Fruit fly (Drosophila melanogaster) whole organism, embryonic: ENCODE results near the gene Unc-115a.
A peak's percentile ranks its signal among the peaks of the same experiment; 100 is the strongest.

ENCODE experiments used
- Atf6 ChIP-seq: fragments of 200-800 bp; sonication (Bioruptor generic); IDR thresholded peaks from 2 replicates; pipeline ENCODE4 v1.3.6; 2022; ENCODE audit warnings: missing biosample characterization, missing genetic modification characterization
- BEAF-32 ChIP-seq: fragments of 200-800 bp; sonication (Bioruptor generic); optimal IDR thresholded peaks from 3 replicates; lab custom pipeline; 2017; ENCODE audit warnings: missing biosample characterization, missing genetic modification characterization, mild to moderate bottlenecking, moderate library complexity, missing genetic modification reagents
- Bteb2 ChIP-seq: fragments of 200-800 bp; sonication (Bioruptor generic); optimal IDR thresholded peaks from 2 replicates; lab custom pipeline; 2016; ENCODE audit warnings: missing biosample characterization, missing genetic modification characterization
- CG10462 ChIP-seq: fragments of 200-800 bp; sonication (Bioruptor generic); optimal IDR thresholded peaks from 2 replicates; lab custom pipeline; 2016; ENCODE audit warnings: missing biosample characterization, missing genetic modification characterization
- CG10565 ChIP-seq: fragments of 200-800 bp; sonication (Bioruptor generic); optimal IDR thresholded peaks from 3 replicates; lab custom pipeline; 2016; ENCODE audit warnings: missing biosample characterization, mild to moderate bottlenecking, missing genetic modification characterization
- CG10654 ChIP-seq: fragments of 200-800 bp; sonication (Bioruptor generic); optimal IDR thresholded peaks from 2 replicates; lab custom pipeline; 2016; ENCODE audit warnings: missing biosample characterization, missing genetic modification characterization
- CG11560 ChIP-seq: fragments of 200-800 bp; sonication (Bioruptor generic); IDR thresholded peaks from 3 replicates; pipeline ENCODE4 v1.3.6; 2022; ENCODE audit warnings: missing biosample characterization, missing genetic modification characterization
- CG12071 ChIP-seq: fragments of 200-800 bp; sonication (Bioruptor generic); optimal IDR thresholded peaks from 3 replicates; lab custom pipeline; 2018; ENCODE audit warnings: missing biosample characterization, mild to moderate bottlenecking, missing genetic modification characterization
- CG12155 ChIP-seq: fragments of 200-800 bp; sonication (Bioruptor generic); optimal IDR thresholded peaks from 3 replicates; lab custom pipeline; 2016; ENCODE audit warnings: missing biosample characterization, missing genetic modification characterization
- CG12391 ChIP-seq: fragments of 200-800 bp; sonication (Bioruptor generic); optimal IDR thresholded peaks from 3 replicates; lab custom pipeline; 2018; ENCODE audit warnings: missing biosample characterization, mild to moderate bottlenecking, missing genetic modification characterization, moderate library complexity
- CG1792 ChIP-seq: fragments of 200-800 bp; sonication (Bioruptor generic); optimal IDR thresholded peaks from 2 replicates; lab custom pipeline; 2016; ENCODE audit warnings: missing biosample characterization, missing genetic modification characterization
- CG2116 ChIP-seq: fragments of 200-800 bp; sonication (Bioruptor generic); optimal IDR thresholded peaks from 3 replicates; lab custom pipeline; 2018; ENCODE audit warnings: missing biosample characterization, mild to moderate bottlenecking, missing genetic modification characterization
- CG2129 ChIP-seq: fragments of 200-800 bp; sonication (Bioruptor generic); IDR thresholded peaks from 2 replicates; pipeline ENCODE4 v1.3.6; 2022; ENCODE audit warnings: missing biosample characterization, missing genetic modification characterization; ENCODE audit not compliant: partially characterized antibody
- CG30020 ChIP-seq: fragments of 200-800 bp; optimal IDR thresholded peaks from 2 replicates; lab custom pipeline; 2019; ENCODE audit warnings: missing biosample characterization, mild to moderate bottlenecking, missing genetic modification characterization, moderate library complexity
- CG34376 ChIP-seq: fragments of 200-800 bp; sonication (Bioruptor generic); optimal IDR thresholded peaks from 2 replicates; lab custom pipeline; 2018; ENCODE audit warnings: missing biosample characterization, mild to moderate bottlenecking, missing genetic modification characterization
- CG3847 ChIP-seq: fragments of 200-800 bp; sonication (Bioruptor generic); IDR thresholded peaks from 2 replicates; pipeline ENCODE4 v1.3.6; 2022; ENCODE audit warnings: missing biosample characterization, missing genetic modification characterization
- CG4707 ChIP-seq: fragments of 200-800 bp; sonication (Bioruptor generic); optimal IDR thresholded peaks from 2 replicates; lab custom pipeline; 2018; ENCODE audit warnings: missing biosample characterization, mild to moderate bottlenecking, missing genetic modification characterization, moderate library complexity
- CG4820 ChIP-seq: fragments of 200-800 bp; sonication (Bioruptor generic); optimal IDR thresholded peaks from 3 replicates; lab custom pipeline; 2016; ENCODE audit warnings: missing biosample characterization, missing genetic modification characterization
- CG5953 ChIP-seq: fragments of 200-800 bp; sonication (Bioruptor generic); IDR thresholded peaks from 2 replicates; pipeline ENCODE4 v1.3.6; 2022; ENCODE audit warnings: missing biosample characterization, missing genetic modification characterization
- CG6683 ChIP-seq: fragments of 200-800 bp; sonication (Bioruptor generic); optimal IDR thresholded peaks from 2 replicates; lab custom pipeline; 2017; ENCODE audit warnings: missing biosample characterization, mild to moderate bottlenecking, missing genetic modification characterization, missing genetic modification reagents
- CG7987 ChIP-seq: fragments of 200-800 bp; sonication (Bioruptor generic); optimal IDR thresholded peaks from 2 replicates; lab custom pipeline; 2018; ENCODE audit warnings: missing biosample characterization, mild to moderate bottlenecking, missing genetic modification characterization, moderate library complexity
- CG9609 ChIP-seq: fragments of 200-800 bp; sonication (Bioruptor generic); optimal IDR thresholded peaks from 3 replicates; lab custom pipeline; 2016; ENCODE audit warnings: missing biosample characterization, missing genetic modification characterization
- Dp ChIP-seq: fragments of 200-800 bp; sonication (Bioruptor generic); optimal IDR thresholded peaks from 2 replicates; lab custom pipeline; 2018; ENCODE audit warnings: missing biosample characterization, mild to moderate bottlenecking, missing genetic modification characterization, moderate library complexity
- Dref ChIP-seq: fragments of 200-800 bp; sonication (Bioruptor generic); IDR thresholded peaks from 2 replicates; pipeline ENCODE4 v1.3.6; 2022; ENCODE audit warnings: missing biosample characterization, missing genetic modification characterization
- Hmr ChIP-seq: fragments of 200-800 bp; sonication (Bioruptor generic); optimal IDR thresholded peaks from 3 replicates; lab custom pipeline; 2017; ENCODE audit warnings: mild to moderate bottlenecking, missing biosample characterization, missing genetic modification reagents, missing genetic modification characterization
- Hsf ChIP-seq: fragments of 200-800 bp; sonication (Bioruptor generic); optimal IDR thresholded peaks from 3 replicates; lab custom pipeline; 2016; ENCODE audit warnings: missing biosample characterization, missing genetic modification characterization
- Lhr ChIP-seq: fragments of 200-800 bp; sonication (Bioruptor generic); optimal IDR thresholded peaks from 3 replicates; lab custom pipeline; 2017; ENCODE audit warnings: mild to moderate bottlenecking, missing biosample characterization, missing genetic modification reagents, missing genetic modification characterization
- NC2β ChIP-seq: fragments of 200-800 bp; sonication (Bioruptor generic); optimal IDR thresholded peaks from 2 replicates; lab custom pipeline; 2016; ENCODE audit warnings: missing biosample characterization, missing genetic modification characterization
- Nf-YB ChIP-seq: fragments of 200-800 bp; sonication (Bioruptor generic); optimal IDR thresholded peaks from 3 replicates; lab custom pipeline; 2019; ENCODE audit warnings: missing biosample characterization, mild to moderate bottlenecking, missing genetic modification characterization, moderate library complexity
- Sin3A ChIP-seq: fragments of >200 bp; optimal IDR thresholded peaks from 2 replicates; lab custom pipeline; 2018
- Six4 ChIP-seq: fragments of 200-800 bp; sonication (Bioruptor generic); optimal IDR thresholded peaks from 2 replicates; lab custom pipeline; 2016; ENCODE audit warnings: missing biosample characterization, missing genetic modification characterization
- ac ChIP-seq: fragments of 200-800 bp; sonication (Bioruptor generic); optimal IDR thresholded peaks from 3 replicates; lab custom pipeline; 2017; ENCODE audit warnings: missing biosample characterization, mild to moderate bottlenecking, missing genetic modification characterization
- ap ChIP-seq: fragments of 200-800 bp; sonication (Bioruptor generic); IDR thresholded peaks from 2 replicates; pipeline ENCODE4 v1.3.6; 2022; ENCODE audit warnings: missing biosample characterization, missing genetic modification characterization
- bigmax ChIP-seq: fragments of 200-800 bp; sonication (Bioruptor generic); optimal IDR thresholded peaks from 2 replicates; lab custom pipeline; 2018; ENCODE audit warnings: missing biosample characterization, mild to moderate bottlenecking, missing genetic modification characterization
- cato ChIP-seq: fragments of 200-800 bp; sonication (Bioruptor generic); optimal IDR thresholded peaks from 2 replicates; lab custom pipeline; 2016; ENCODE audit warnings: missing biosample characterization, missing genetic modification characterization, borderline replicate concordance
- dan ChIP-seq: fragments of 200-800 bp; sonication (Bioruptor generic); IDR thresholded peaks from 2 replicates; pipeline ENCODE4 v1.3.6; 2022; ENCODE audit warnings: missing biosample characterization, missing genetic modification characterization
- disco-r ChIP-seq: fragments of 200-800 bp; sonication (Bioruptor generic); optimal IDR thresholded peaks from 2 replicates; lab custom pipeline; 2016; ENCODE audit warnings: missing biosample characterization, missing genetic modification characterization
- ems ChIP-seq: fragments of 200-800 bp; sonication (Bioruptor generic); optimal IDR thresholded peaks from 3 replicates; lab custom pipeline; 2016; ENCODE audit warnings: missing biosample characterization, missing genetic modification characterization
- fd96Cb ChIP-seq: fragments of 200-800 bp; sonication (Bioruptor generic); optimal IDR thresholded peaks from 2 replicates; lab custom pipeline; 2018; ENCODE audit warnings: missing biosample characterization, mild to moderate bottlenecking, missing genetic modification characterization, moderate library complexity
- gfzf ChIP-seq: fragments of 200-800 bp; sonication (Bioruptor generic); optimal IDR thresholded peaks from 2 replicates; lab custom pipeline; 2016; ENCODE audit warnings: missing biosample characterization, mild to moderate bottlenecking, missing genetic modification characterization, moderate library complexity
- luna ChIP-seq: fragments of 200-800 bp; sonication (Bioruptor generic); optimal IDR thresholded peaks from 2 replicates; lab custom pipeline; 2016; ENCODE audit warnings: missing biosample characterization, missing genetic modification characterization
- mam ChIP-seq: fragments of 200-800 bp; sonication (Bioruptor generic); optimal IDR thresholded peaks from 3 replicates; lab custom pipeline; 2016; ENCODE audit warnings: missing biosample characterization, missing genetic modification characterization
- odd ChIP-seq: fragments of 200-800 bp; sonication (Bioruptor generic); optimal IDR thresholded peaks from 2 replicates; lab custom pipeline; 2017; ENCODE audit warnings: missing biosample characterization, mild to moderate bottlenecking, missing genetic modification characterization
- p53 ChIP-seq: fragments of 200-800 bp; sonication (Bioruptor generic); optimal IDR thresholded peaks from 2 replicates; lab custom pipeline; 2016; ENCODE audit warnings: missing biosample characterization, missing genetic modification characterization
- prd ChIP-seq, 3 experiments: fragments of >200 bp in 2 of 3; fragments of 200-800 bp in 1 of 3; sonication (Bioruptor generic) in 1 of 3; optimal IDR thresholded peaks in 2 of 3; IDR thresholded peaks in 1 of 3; 2 replicates in 2 of 3; 3 replicates in 1 of 3; pipeline versions ENCODE4 v1.3.6 to Lab custom; 2017 to 2022; ENCODE audit warnings: missing biosample characterization in 1 of 3, missing genetic modification characterization in 1 of 3
- pum ChIP-seq: fragments of 200-800 bp; sonication (Bioruptor generic); optimal IDR thresholded peaks from 2 replicates; lab custom pipeline; 2016; ENCODE audit warnings: missing biosample characterization, missing genetic modification characterization
- repo ChIP-seq: fragments of 200-800 bp; sonication (Bioruptor generic); optimal IDR thresholded peaks from 2 replicates; lab custom pipeline; 2016; ENCODE audit warnings: missing biosample characterization, missing genetic modification characterization
- scrt ChIP-seq: fragments of 200-800 bp; sonication (Bioruptor generic); optimal IDR thresholded peaks from 2 replicates; lab custom pipeline; 2018; ENCODE audit warnings: missing biosample characterization, mild to moderate bottlenecking, missing genetic modification characterization, moderate library complexity
- sima ChIP-seq: fragments of 200-800 bp; sonication (Bioruptor generic); optimal IDR thresholded peaks from 2 replicates; lab custom pipeline; 2016; ENCODE audit warnings: missing biosample characterization, missing genetic modification characterization
- tgo ChIP-seq: fragments of 200-800 bp; sonication (Bioruptor generic); IDR thresholded peaks from 3 replicates; pipeline ENCODE4 v1.3.6; 2022; ENCODE audit warnings: missing biosample characterization, missing genetic modification characterization
- tin ChIP-seq: fragments of 200-800 bp; sonication (Bioruptor generic); optimal IDR thresholded peaks from 3 replicates; lab custom pipeline; 2016; ENCODE audit warnings: missing biosample characterization, missing genetic modification characterization
- vfl ChIP-seq: fragments of 200-800 bp; sonication (Bioruptor generic); optimal IDR thresholded peaks from 2 replicates; lab custom pipeline; 2016; ENCODE audit warnings: missing biosample characterization, missing genetic modification characterization

Unc-115a gene

DNA sequence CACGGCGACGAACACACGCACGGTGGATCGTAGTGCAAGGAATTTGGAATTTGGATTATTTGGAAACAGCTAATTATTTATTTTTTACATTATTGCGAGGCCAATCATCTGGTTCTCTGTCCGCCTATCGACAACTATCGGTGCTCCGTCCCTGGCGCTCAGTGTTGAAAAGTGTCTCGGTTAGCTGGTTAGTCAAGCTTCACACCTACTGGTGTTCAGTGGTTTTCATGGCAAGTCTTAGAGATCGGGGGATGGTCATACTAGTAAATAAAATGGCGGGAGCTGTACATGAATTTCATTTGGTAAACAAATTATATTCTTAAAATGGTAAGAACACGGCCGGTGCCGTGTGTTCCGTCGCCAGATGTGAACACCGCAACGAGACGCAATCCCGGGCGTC is 5.7 kb upstream of the Unc-115a start, which contains the start of the genes trbd and dmt:
Gene trbd (minus strand): TSS at position 152 of the 400 bp plus-strand sequence.
Gene dmt (plus strand): TSS at position 257 of the 400 bp plus-strand sequence.
- TF ChIP-seq Hmr (GFP tag; lab: Kevin White, UChicago) (no peak), Sin3A (peak; percentile 89), CG1792 (GFP tag; lab: Kevin White, UChicago) (peak; percentile 69), CG30020 (tag; lab: Kevin White, UChicago) (no peak), ap (GFP tag; lab: Robert Waterston, UW) (no peak), fd96Cb (tag; lab: Kevin White, UChicago) (no peak), Bteb2 (peak; percentile 42), repo (GFP tag; lab: Kevin White, UChicago) (peak; percentile 41), gfzf (GFP tag; lab: Kevin White, UChicago) (peak; percentile 99), Hsf (GFP tag; lab: Kevin White, UChicago) (peak; percentile 37), pum (GFP tag; lab: Kevin White, UChicago) (peak; percentile 50), CG10565 (GFP tag; lab: Kevin White, UChicago) (no peak), CG10462 (peak; percentile 11), vfl (peak; percentile 64), CG2129 (GFP tag; lab: Robert Waterston, UW) (no peak), BEAF-32 (peak; percentile 82), NC2β (GFP tag; lab: Kevin White, UChicago) (peak; percentile 79), dan (GFP tag; lab: Robert Waterston, UW) (no peak), tgo (GFP tag; lab: Robert Waterston, UW) (no peak), CG6683 (GFP tag; lab: Kevin White, UChicago) (no peak), CG7987 (GFP tag; lab: Kevin White, UChicago) (peak; percentile 79), mam (GFP tag; lab: Kevin White, UChicago) (peak; percentile 81), CG34376 (peak; percentile 51), Six4 (GFP tag; lab: Kevin White, UChicago) (no peak), CG10654 (GFP tag; lab: Kevin White, UChicago) (peak; percentile 55), CG2116 (GFP tag; lab: Kevin White, UChicago) (peak; percentile 81), bigmax (GFP tag; lab: Kevin White, UChicago) (peak; percentile 63), Dp (GFP tag; lab: Kevin White, UChicago) (peak; percentile 84), p53 (GFP tag; lab: Kevin White, UChicago) (peak; percentile 78), CG9609 (GFP tag; lab: Kevin White, UChicago) (peak; percentile 53), tin (peak; percentile 52), disco-r (GFP tag; lab: Kevin White, UChicago) (peak; percentile 1), CG12155 (GFP tag; lab: Kevin White, UChicago) (peak; percentile 56), Dref (no peak), CG5953 (no peak), CG11560 (no peak), CG4707 (GFP tag; lab: Kevin White, UChicago) (no peak), Nf-YB (no peak), sima (GFP tag; lab: Kevin White, UChicago) (peak; percentile 24), Atf6 (GFP tag; lab: Robert Waterston, UW) (no peak), odd (no peak), prd (optimal IDR thresholded peaks at IDR 0.05; lab: Kevin White, UChicago) (no peak), prd (GFP tag; IDR thresholded peaks at IDR 0.05; lab: Robert Waterston, UW) (no peak), scrt (GFP tag; lab: Kevin White, UChicago) (no peak), CG12391 (tag; lab: Kevin White, UChicago) (no peak), CG12071 (GFP tag; lab: Kevin White, UChicago) (no peak), CG3847 (GFP tag; lab: Robert Waterston, UW) (no peak), ems (peak; percentile 26), ac (GFP tag; lab: Kevin White, UChicago) (no peak), luna (GFP tag; lab: Kevin White, UChicago) (peak; percentile 46), cato (GFP tag; lab: Kevin White, UChicago) (no peak), Lhr (peak; percentile 89), CG4820 (GFP tag; lab: Kevin White, UChicago) (peak; percentile 30)
